Worm (Caenorhabditis elegans): ENCODE measurements around the gene Y62H9A.8.

- no peak for TF ChIP-seq hnd-1 (tag; optimal IDR thresholded peaks at IDR 0.05)
- TF ChIP-seq ets-7 (tag; optimal IDR thresholded peaks at IDR 0.05), result no peak
- TF ChIP-seq ceh-13 (GFP tag; optimal IDR thresholded peaks at IDR 0.05), result no peak
- no peak for TF ChIP-seq ama-1 (optimal IDR thresholded peaks at IDR 0.05)
- TF ChIP-seq tbx-37 (GFP tag; conservative IDR thresholded peaks at IDR 0.05), result no peak
- TF ChIP-seq tbx-11 (GFP tag; IDR thresholded peaks at IDR 0.05), result no peak
- TF ChIP-seq ceh-36 (tag; optimal IDR thresholded peaks at IDR 0.05), result no peak
- TF ChIP-seq tra-4 (tag; optimal IDR thresholded peaks at IDR 0.05), result no peak
- TF ChIP-seq sea-1 (GFP tag; conservative IDR thresholded peaks at IDR 0.05), result no peak
- no peak for TF ChIP-seq flt-1 (GFP tag; IDR thresholded peaks at IDR 0.05)
- TF ChIP-seq pes-1 (GFP tag; IDR thresholded peaks at IDR 0.05), result no peak
Measured at ce11 chrX:11909168-11909567, 16.9 kb upstream of the Y62H9A.8 start.
